Fruit fly (Drosophila melanogaster) whole organism, pupa: Measurements from ENCODE around the gene CG31635.

Experiments used
- CG10348 ChIP-seq: fragments of 200-800 bp; sonication (Bioruptor generic); IDR thresholded peaks from 2 replicates; pipeline ENCODE4 v1.3.6; 2022; ENCODE audit warnings: missing biosample characterization, missing genetic modification characterization
- CG13204 ChIP-seq: fragments of 200-800 bp; sonication (Bioruptor generic); optimal IDR thresholded peaks from 2 replicates; lab custom pipeline; 2018; ENCODE audit warnings: missing biosample characterization, mild to moderate bottlenecking, missing genetic modification characterization, moderate library complexity
- CG14655 ChIP-seq: fragments of 200-800 bp; sonication (Bioruptor generic); optimal IDR thresholded peaks from 3 replicates; lab custom pipeline; 2017; ENCODE audit warnings: mild to moderate bottlenecking, missing biosample characterization, missing genetic modification reagents, missing genetic modification characterization
- CG15710 ChIP-seq: fragments of 200-800 bp; sonication (Bioruptor generic); optimal IDR thresholded peaks from 2 replicates; lab custom pipeline; 2018; ENCODE audit warnings: missing biosample characterization, mild to moderate bottlenecking, missing genetic modification characterization, moderate library complexity
- CG32121 ChIP-seq: fragments of 200-800 bp; sonication (Bioruptor generic); IDR thresholded peaks from 2 replicates; pipeline ENCODE4 v1.3.6; 2022; ENCODE audit warnings: missing biosample characterization, missing genetic modification characterization
- CG4496 ChIP-seq: fragments of 200-800 bp; sonication (Bioruptor generic); IDR thresholded peaks from 3 replicates; pipeline ENCODE4 v1.3.6; 2022; ENCODE audit warnings: missing biosample characterization, missing genetic modification characterization
- CG8301 ChIP-seq: fragments of 200-800 bp; sonication (Bioruptor generic); optimal IDR thresholded peaks from 2 replicates; lab custom pipeline; 2018; ENCODE audit warnings: missing biosample characterization, mild to moderate bottlenecking, missing genetic modification characterization
- CG9948 ChIP-seq: fragments of 200-800 bp; sonication (Bioruptor generic); optimal IDR thresholded peaks from 2 replicates; lab custom pipeline; 2018; ENCODE audit warnings: missing biosample characterization, mild to moderate bottlenecking, missing genetic modification characterization, moderate library complexity
- D1 ChIP-seq: fragments of 200-800 bp; sonication (Bioruptor generic); optimal IDR thresholded peaks from 2 replicates; lab custom pipeline; 2018; ENCODE audit warnings: missing biosample characterization, mild to moderate bottlenecking, missing genetic modification characterization, moderate library complexity
- EcR ChIP-seq: fragments of 200-800 bp; sonication (Bioruptor generic); optimal IDR thresholded peaks from 3 replicates; lab custom pipeline; 2019; ENCODE audit warnings: missing biosample characterization, missing genetic modification characterization, mild to moderate bottlenecking, moderate library complexity, missing genetic modification reagents
- Ets98B ChIP-seq: fragments of 200-800 bp; sonication (Bioruptor generic); IDR thresholded peaks from 2 replicates; pipeline ENCODE4 v1.3.6; 2022; ENCODE audit warnings: missing biosample characterization, missing genetic modification characterization
- Snoo ChIP-seq: fragments of 200-800 bp; sonication (Bioruptor generic); optimal IDR thresholded peaks from 3 replicates; lab custom pipeline; 2017; ENCODE audit warnings: missing biosample characterization, mild to moderate bottlenecking, missing genetic modification characterization, inconsistent platforms
- rn ChIP-seq: fragments of 200-800 bp; sonication (Bioruptor generic); IDR thresholded peaks from 2 replicates; pipeline ENCODE4 v1.3.6; 2022; ENCODE audit warnings: missing biosample characterization, missing genetic modification characterization

DNA sequence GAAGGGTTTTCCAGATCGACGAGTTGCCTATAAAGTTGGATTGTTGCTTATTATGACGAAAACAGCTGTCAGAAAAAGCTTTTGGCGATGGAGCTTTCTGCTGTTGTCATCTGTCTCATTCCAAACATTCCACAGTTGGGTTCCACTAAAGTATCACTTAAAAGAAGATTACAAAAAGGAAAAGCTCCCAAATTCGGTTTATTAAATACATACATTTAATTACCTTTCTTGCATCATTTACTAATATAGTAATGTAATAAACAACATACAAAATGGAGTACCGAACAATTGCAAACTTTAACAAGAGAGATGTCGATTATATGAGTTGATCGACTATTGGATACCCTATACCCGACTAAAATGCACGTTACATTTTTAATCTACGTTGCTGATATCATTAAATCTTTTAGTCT lies 7.4 kb upstream of the CG31635 start, which contains the start of gene CG31633:
- no peak for TF ChIP-seq Ets98B (GFP tag; lab: Robert Waterston, UW)
- TF ChIP-seq CG32121 (GFP tag; lab: Robert Waterston, UW) = no peak
- no peak for TF ChIP-seq EcR
- TF ChIP-seq CG10348 = no peak
- no peak for TF ChIP-seq D1
- no peak for TF ChIP-seq CG9948 (tag; lab: Kevin White, UChicago)
- TF ChIP-seq CG15710 (tag; lab: Kevin White, UChicago) = no peak
- TF ChIP-seq CG4496 (GFP tag; lab: Robert Waterston, UW) = no peak
- no peak for TF ChIP-seq CG8301 (tag; lab: Kevin White, UChicago)
- TF ChIP-seq rn (GFP tag; lab: Robert Waterston, UW) = no peak
- TF ChIP-seq CG13204 = no peak
- no peak for TF ChIP-seq CG14655
- TF ChIP-seq Snoo (tag; lab: Kevin White, UChicago) = no peak
